Fruit fly (Drosophila melanogaster): ENCODE data around the gene CG3635.
A peak's percentile ranks its signal among the peaks of the same experiment; 100 is the strongest.

The CG3635 gene

DNA sequence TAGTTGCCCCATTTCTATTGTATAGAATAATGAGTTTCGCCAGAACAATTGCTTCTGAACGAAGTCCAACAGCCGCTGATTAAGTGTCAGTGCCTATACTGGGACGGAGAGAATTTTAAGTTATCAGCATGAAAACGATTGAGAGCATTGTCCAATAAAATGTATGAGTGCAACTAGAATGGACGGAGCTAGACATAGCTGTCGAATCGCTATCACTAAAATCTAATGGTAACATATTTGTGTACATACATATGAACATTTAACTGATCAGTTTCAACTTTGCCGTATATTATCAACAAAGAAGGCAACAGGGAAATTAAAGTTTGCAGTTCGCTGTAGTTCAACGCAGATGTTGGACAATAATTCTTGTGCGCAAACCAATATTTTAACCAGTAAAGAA lies at the start of gene CG3635:
TSS of gene CG3635 (plus strand) at position 315 of the 400 bp plus-strand sequence.
- TF ChIP-seq kay (GFP tag; ENCODE audit: borderline replicate concordance) = peak; percentile 38
- TF ChIP-seq cnc (optimal IDR thresholded peaks at IDR 0.05) = no peak

DNA sequence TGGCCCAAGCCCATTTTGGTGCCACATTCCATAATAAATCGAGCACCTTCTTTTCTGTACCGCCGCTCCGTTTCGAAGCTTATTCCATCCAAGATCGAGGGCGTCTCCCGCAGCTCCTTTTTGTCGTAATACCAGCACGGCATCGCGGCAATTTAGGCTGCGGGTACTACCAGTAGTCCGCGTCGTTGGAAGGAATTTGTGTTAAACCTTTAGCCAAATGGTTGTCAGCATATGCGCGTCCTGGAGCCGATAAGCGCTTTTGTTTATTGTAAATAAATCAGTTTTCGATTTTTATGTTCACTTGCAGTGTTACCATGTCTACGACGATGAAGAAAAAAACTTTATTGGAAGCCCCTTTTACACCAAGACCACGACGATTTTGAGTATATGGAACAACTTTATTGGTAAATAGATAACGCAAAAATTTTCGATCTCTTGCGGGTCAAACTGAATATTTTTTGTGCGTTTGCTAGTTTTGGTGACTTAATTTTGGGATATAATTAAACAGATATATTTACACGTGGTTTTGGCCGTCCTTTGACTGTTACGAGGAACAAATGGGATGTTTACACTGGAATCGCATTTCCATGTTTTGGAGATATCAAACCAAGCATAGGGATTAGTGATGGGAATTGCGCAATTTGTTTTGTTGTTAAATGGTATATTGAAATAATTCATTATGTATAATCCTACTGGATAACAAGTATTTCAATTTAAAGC lies 45.5 kb upstream of the CG3635 start, which contains the start of gene CycK:
TSS of gene CycK (minus strand) at position 562 of the 720 bp plus-strand sequence.
- TF ChIP-seq kay (GFP tag; ENCODE audit: borderline replicate concordance) (no peak), Mnt (GFP tag; optimal IDR thresholded peaks at IDR 0.05) (peak; percentile 57), toe (GFP tag; optimal IDR thresholded peaks at IDR 0.05) (peak; percentile 31), CG7045 (GFP tag; optimal IDR thresholded peaks at IDR 0.05) (peak; percentile 7), CG1620 (GFP tag; optimal IDR thresholded peaks at IDR 0.05) (peak; percentile 1), CG7101 (tag; optimal IDR thresholded peaks at IDR 0.05) (peak; percentile 9), Hr96 (GFP tag; optimal IDR thresholded peaks at IDR 0.05) (peak; percentile 34), CG5204 (GFP tag; optimal IDR thresholded peaks at IDR 0.05) (peak; percentile 47), CG12768 (GFP tag; optimal IDR thresholded peaks at IDR 0.05) (no peak)

DNA sequence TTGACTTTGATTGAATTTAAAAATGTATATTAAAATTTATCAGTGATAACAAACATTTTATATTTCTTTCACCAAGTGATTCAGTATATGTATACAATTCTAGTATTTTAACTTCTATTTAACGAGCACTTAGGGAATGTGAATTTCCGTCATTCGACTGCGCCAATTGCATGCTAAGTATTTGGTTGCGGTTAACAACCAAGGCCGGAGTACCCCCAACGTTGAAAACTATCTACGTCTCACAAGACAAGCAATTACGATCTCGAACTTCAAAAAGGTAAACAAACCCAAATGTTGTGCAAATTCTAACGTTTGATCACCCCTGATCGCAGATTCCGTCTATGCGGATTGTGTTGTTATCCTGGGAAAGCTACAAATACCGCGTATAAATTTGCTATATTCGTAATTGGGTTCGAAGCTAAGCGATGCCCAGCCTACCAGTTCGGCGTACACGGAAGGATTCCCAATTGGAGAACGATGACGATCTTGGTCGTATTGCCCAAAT lies 44.0 kb upstream of the CG3635 start, which contains the start of gene CG42748:
TSS of gene CG42748 (plus strand) at position 51 of the 505 bp plus-strand sequence.
- peak; percentile 25 for TF ChIP-seq bab1 (GFP tag; optimal IDR thresholded peaks at IDR 0.05)
- peak; percentile 4 for TF ChIP-seq CG7101 (tag; optimal IDR thresholded peaks at IDR 0.05)
- peak; percentile 10 for TF ChIP-seq Mnt (GFP tag; optimal IDR thresholded peaks at IDR 0.05)
- peak; percentile 35 for TF ChIP-seq CG1620 (GFP tag; optimal IDR thresholded peaks at IDR 0.05)
- TF ChIP-seq kay (GFP tag; ENCODE audit: borderline replicate concordance) = peak; percentile 13
- TF ChIP-seq CG5204 (GFP tag; optimal IDR thresholded peaks at IDR 0.05) = peak; percentile 26
- no peak for TF ChIP-seq CG11617 (GFP tag; optimal IDR thresholded peaks at IDR 0.05)
- TF ChIP-seq Hr96 (GFP tag; optimal IDR thresholded peaks at IDR 0.05) = no peak

DNA sequence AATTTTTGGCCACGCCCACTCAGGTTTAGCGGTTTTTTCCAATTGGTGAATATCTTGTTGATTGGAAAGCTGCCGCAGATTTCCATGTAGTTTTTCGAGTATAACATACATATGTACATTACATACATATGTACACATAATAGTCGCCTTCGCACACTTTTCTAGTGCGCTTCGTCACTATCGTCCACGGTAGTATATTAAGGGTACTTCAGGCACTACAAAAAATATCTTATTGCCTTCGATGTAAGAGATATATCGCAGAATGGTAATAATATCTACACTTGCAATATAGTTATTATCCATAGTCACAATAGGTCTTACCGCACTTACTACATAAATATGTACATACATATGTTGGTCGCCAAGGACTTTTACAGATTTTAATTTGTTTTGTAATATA lies 42.2 kb upstream of the CG3635 start:
- TF ChIP-seq ovo (GFP tag; optimal IDR thresholded peaks at IDR 0.05) = no peak

DNA sequence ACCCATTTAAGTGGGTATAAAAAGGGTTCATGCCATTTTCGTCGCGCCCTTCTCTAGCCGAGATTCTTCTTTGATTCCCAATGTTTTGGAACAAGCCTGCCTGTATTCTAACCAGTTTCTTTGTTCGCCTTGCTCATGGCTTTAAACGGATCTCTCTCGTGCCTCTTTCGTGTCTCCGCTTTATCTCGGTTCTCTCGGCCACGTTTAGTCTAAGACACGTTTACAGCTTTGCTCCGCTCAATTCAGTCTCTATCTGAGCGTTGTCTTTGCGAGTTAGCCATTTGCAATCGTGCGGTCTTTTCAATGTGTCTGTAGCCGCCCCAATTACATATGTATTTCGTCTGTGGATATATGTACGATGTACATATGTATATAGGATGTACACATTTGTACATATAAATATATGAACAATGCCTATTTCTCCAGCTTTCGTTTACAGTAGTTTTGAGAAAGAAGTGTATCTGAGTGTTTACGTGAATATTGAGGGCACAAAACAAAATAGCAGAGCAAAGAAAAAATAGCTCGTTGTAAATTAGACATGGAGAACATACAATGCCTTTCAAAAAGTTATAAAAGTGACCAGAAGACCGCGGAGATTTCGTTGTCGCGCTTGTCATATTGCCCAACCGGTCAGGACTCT lies 41.0 kb upstream of the CG3635 start:
- TF ChIP-seq cic (GFP tag; optimal IDR thresholded peaks at IDR 0.05) = peak; percentile 31
- TF ChIP-seq pad (GFP tag; optimal IDR thresholded peaks at IDR 0.05) = peak; percentile 75
- TF ChIP-seq Hr96 (GFP tag; optimal IDR thresholded peaks at IDR 0.05) = no peak
- TF ChIP-seq CG7101 (tag; optimal IDR thresholded peaks at IDR 0.05) = no peak
- no peak for TF ChIP-seq Clk (GFP tag; optimal IDR thresholded peaks at IDR 0.05)
- TF ChIP-seq tj (GFP tag; optimal IDR thresholded peaks at IDR 0.05) = peak; percentile 2
- no peak for TF ChIP-seq toe (GFP tag; optimal IDR thresholded peaks at IDR 0.05)
- TF ChIP-seq cnc (optimal IDR thresholded peaks at IDR 0.05) = no peak

DNA sequence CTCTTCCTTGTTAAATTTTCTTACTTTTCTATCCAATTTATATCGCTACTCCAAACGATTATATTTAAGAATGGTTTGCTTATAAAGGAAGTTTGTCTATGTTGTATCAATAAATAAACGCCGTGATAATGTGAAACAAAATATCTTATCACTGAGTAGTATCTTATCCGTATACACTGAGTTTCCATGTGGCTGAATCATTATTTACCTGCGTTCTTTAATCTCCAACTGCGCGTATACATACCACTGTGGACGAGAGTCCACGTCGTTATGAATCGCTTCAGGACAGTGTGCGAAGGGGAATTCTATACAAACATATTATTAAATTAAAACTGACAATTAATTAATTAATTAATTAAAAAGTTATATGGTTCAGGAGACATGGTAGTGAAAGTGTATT lies 35.9 kb upstream of the CG3635 start:
- TF ChIP-seq Mnt (GFP tag; optimal IDR thresholded peaks at IDR 0.05) (peak; percentile 40), cnc (optimal IDR thresholded peaks at IDR 0.05) (no peak)

DNA sequence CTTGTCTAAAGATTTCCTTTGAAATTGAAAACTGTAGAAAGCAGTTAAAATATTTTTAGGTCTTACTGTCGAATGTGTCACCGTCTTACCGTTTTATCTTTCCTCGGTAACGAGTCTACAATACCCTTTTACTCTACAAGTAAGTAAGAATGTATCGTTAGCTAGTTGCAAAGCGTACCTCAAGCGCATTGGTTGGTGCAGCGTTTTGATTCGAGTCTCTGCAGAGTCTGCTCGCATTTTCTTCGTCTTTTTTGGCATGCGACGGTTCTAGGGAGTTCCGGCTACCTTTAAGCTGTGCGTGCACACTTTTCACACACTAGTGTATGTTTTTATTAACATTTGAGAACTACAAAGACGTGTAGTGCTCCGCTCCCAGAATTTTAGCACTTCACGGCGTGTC lies 35.3 kb upstream of the CG3635 start:
- TF ChIP-seq Mnt (GFP tag; optimal IDR thresholded peaks at IDR 0.05) (peak; percentile 30), tj (GFP tag; optimal IDR thresholded peaks at IDR 0.05) (no peak)

DNA sequence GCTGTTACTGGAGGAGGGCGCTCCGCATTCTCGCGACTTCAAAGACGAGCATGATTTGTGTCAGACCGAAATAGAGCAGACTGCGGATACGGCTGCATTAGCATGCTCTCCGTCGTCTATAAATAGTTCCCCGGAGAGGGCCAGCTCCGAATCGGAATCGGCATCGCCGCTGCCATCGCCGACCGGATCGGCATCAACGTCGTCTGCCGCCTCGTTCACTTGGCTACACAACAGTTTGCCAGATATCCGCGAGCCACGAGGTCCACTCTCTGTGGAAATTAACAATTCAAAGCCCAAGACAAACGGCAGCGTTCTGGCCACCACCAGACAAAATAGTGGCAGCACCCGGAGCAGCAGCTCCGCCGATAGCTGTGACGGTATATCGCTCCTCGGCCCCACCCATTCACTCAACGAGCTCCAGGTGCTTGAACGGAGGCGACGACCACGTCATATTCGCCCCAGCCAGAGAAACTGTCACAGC lies 32.5 kb upstream of the CG3635 start:
- TF ChIP-seq ovo (GFP tag; optimal IDR thresholded peaks at IDR 0.05) = no peak
- no peak for TF ChIP-seq toe (GFP tag; optimal IDR thresholded peaks at IDR 0.05)
- no peak for TF ChIP-seq CG1620 (GFP tag; optimal IDR thresholded peaks at IDR 0.05)
- no peak for TF ChIP-seq cnc (optimal IDR thresholded peaks at IDR 0.05)
- no peak for TF ChIP-seq cic (GFP tag; optimal IDR thresholded peaks at IDR 0.05)
- no peak for TF ChIP-seq Clk (GFP tag; optimal IDR thresholded peaks at IDR 0.05)
- TF ChIP-seq CG33017 (tag; optimal IDR thresholded peaks at IDR 0.05) = no peak
- TF ChIP-seq Hr96 (GFP tag; optimal IDR thresholded peaks at IDR 0.05) = no peak
- TF ChIP-seq CG7045 (GFP tag; optimal IDR thresholded peaks at IDR 0.05) = no peak
- no peak for TF ChIP-seq Mnt (GFP tag; optimal IDR thresholded peaks at IDR 0.05)
- TF ChIP-seq bab1 (GFP tag; optimal IDR thresholded peaks at IDR 0.05) = no peak
- TF ChIP-seq tj (GFP tag; optimal IDR thresholded peaks at IDR 0.05) = no peak
- TF ChIP-seq CG5204 (GFP tag; optimal IDR thresholded peaks at IDR 0.05) = no peak
- TF ChIP-seq CG14711 (tag; optimal IDR thresholded peaks at IDR 0.05) = no peak
- no peak for TF ChIP-seq CG11617 (GFP tag; optimal IDR thresholded peaks at IDR 0.05)
- TF ChIP-seq CG7101 (tag; optimal IDR thresholded peaks at IDR 0.05) = no peak
- no peak for TF ChIP-seq Crg-1 (GFP tag; optimal IDR thresholded peaks at IDR 0.05)
- no peak for TF ChIP-seq kay (GFP tag; ENCODE audit: borderline replicate concordance)
